Worm (Caenorhabditis elegans) whole organism, L1 larva: Measurements from ENCODE around the gene B0432.11.
A peak's percentile ranks its signal among the peaks of the same experiment; 100 is the strongest.

ENCODE experiments used
- C04F5.9 ChIP-seq: sonication (generic microtip); optimal IDR thresholded peaks from 2 replicates; lab custom pipeline; 2016; ENCODE audit warnings: missing genetic modification characterization, missing compliant biosample characterization
- F16B12.6 ChIP-seq: fragments of 150-350 bp; optimal IDR thresholded peaks from 2 replicates; lab custom pipeline; 2014; ENCODE audit warnings: missing biosample characterization, missing genetic modification characterization
- ama-1 ChIP-seq: fragments of 150-350 bp; optimal IDR thresholded peaks from 2 replicates; lab custom pipeline; 2014
- ceh-8 ChIP-seq: fragments of 200-800 bp; sonication (Bioruptor generic); optimal IDR thresholded peaks from 2 replicates; lab custom pipeline; 2018; ENCODE audit warnings: mild to moderate bottlenecking, missing genetic modification characterization, moderate library complexity, missing compliant biosample characterization
- ceh-88 ChIP-seq: fragments of 200-800 bp; sonication (Bioruptor generic); IDR thresholded peaks from 2 replicates; pipeline ENCODE4 v1.3.6; 2022; ENCODE audit warnings: missing genetic modification characterization, missing compliant biosample characterization
- ceh-90 ChIP-seq: sonication (generic microtip); optimal IDR thresholded peaks from 2 replicates; lab custom pipeline; 2016; ENCODE audit warnings: missing genetic modification characterization, missing compliant biosample characterization
- dpl-1 ChIP-seq, 3 experiments: fragments of 150-350 bp in 2 of 3; sonication (generic microtip) in 1 of 3; optimal IDR thresholded peaks; 2 replicates each; lab custom pipeline; 2014 to 2017; ENCODE audit warnings: missing biosample characterization in 3 of 3, missing genetic modification characterization in 3 of 3, missing genetic modification reagents in 3 of 3
- efl-1 ChIP-seq, 4 experiments: fragments of 150-350 bp; optimal IDR thresholded peaks in 3 of 4; peaks in 1 of 4; 1 replicate in 1 of 4; 2 replicates in 3 of 4; lab custom pipeline; 2014; ENCODE audit warnings: missing biosample characterization in 2 of 4, missing genetic modification characterization in 2 of 4, missing genetic modification reagents in 2 of 4
- egl-27 ChIP-seq, 2 experiments: fragments of 150-350 bp in 1 of 2; sonication (generic microtip); optimal IDR thresholded peaks; 3 replicates each; lab custom pipeline; 2017 to 2018; ENCODE audit warnings: missing biosample characterization in 2 of 2, missing genetic modification characterization in 2 of 2, missing genetic modification reagents in 2 of 2
- elt-2 ChIP-seq: sonication (generic microtip); optimal IDR thresholded peaks from 2 replicates; lab custom pipeline; 2016; ENCODE audit warnings: missing genetic modification characterization, mild to moderate bottlenecking, inconsistent platforms, missing compliant biosample characterization, missing genetic modification reagents
- elt-3 ChIP-seq, 6 experiments: fragments of 150-350 bp in 1 of 6; sonication (generic microtip); optimal IDR thresholded peaks; 2 replicates each; lab custom pipeline; 2017 to 2018; ENCODE audit warnings: missing biosample characterization in 6 of 6, missing genetic modification characterization in 6 of 6, inconsistent platforms in 1 of 6
- fkh-10 ChIP-seq: sonication (generic microtip); optimal IDR thresholded peaks from 2 replicates; lab custom pipeline; 2017; ENCODE audit warnings: missing biosample characterization, missing genetic modification reagents, missing genetic modification characterization
- fkh-4 ChIP-seq: sonication (generic microtip); optimal IDR thresholded peaks from 2 replicates; lab custom pipeline; 2016; ENCODE audit warnings: missing compliant biosample characterization, missing genetic modification characterization, borderline replicate concordance
- fkh-8 ChIP-seq: sonication (generic microtip); optimal IDR thresholded peaks from 2 replicates; lab custom pipeline; 2016; ENCODE audit warnings: mild to moderate bottlenecking, missing genetic modification characterization, missing compliant biosample characterization
- fos-1 ChIP-seq: fragments of 150-350 bp; optimal IDR thresholded peaks from 2 replicates; lab custom pipeline; 2014; ENCODE audit warnings: missing biosample characterization, missing genetic modification characterization
- grh-1 ChIP-seq: fragments of 200-800 bp; sonication (Bioruptor generic); IDR thresholded peaks from 2 replicates; pipeline ENCODE4 v1.3.6; 2022; ENCODE audit warnings: missing genetic modification reagents, missing genetic modification characterization, missing compliant biosample characterization
- hpl-2 ChIP-seq: fragments of 150-350 bp; optimal IDR thresholded peaks from 2 replicates; lab custom pipeline; 2014; ENCODE audit warnings: missing biosample characterization, missing genetic modification reagents, missing genetic modification characterization
- isw-1 ChIP-seq: fragments of 200-800 bp; sonication (Bioruptor generic); IDR thresholded peaks from 2 replicates; pipeline ENCODE4 v1.3.6; 2022; ENCODE audit warnings: missing genetic modification characterization, missing compliant biosample characterization
- jun-1 ChIP-seq: fragments of 150-350 bp; optimal IDR thresholded peaks from 2 replicates; lab custom pipeline; 2014; ENCODE audit warnings: missing biosample characterization, missing genetic modification reagents, missing genetic modification characterization
- lin-14 ChIP-seq: fragments of 200-800 bp; sonication (Bioruptor generic); optimal IDR thresholded peaks from 2 replicates; lab custom pipeline; 2018; ENCODE audit warnings: mild to moderate bottlenecking, missing genetic modification characterization, moderate library complexity, missing compliant biosample characterization
- lir-3 ChIP-seq: sonication (generic microtip); optimal IDR thresholded peaks from 2 replicates; lab custom pipeline; 2016; ENCODE audit warnings: mild to moderate bottlenecking, missing genetic modification characterization, moderate library complexity, missing compliant biosample characterization; ENCODE audit not compliant: poor library complexity
- mep-1 ChIP-seq: fragments of 150-350 bp; optimal IDR thresholded peaks from 2 replicates; lab custom pipeline; 2014; ENCODE audit warnings: missing biosample characterization, missing genetic modification characterization
- nhr-12 ChIP-seq: sonication (generic microtip); optimal IDR thresholded peaks from 2 replicates; lab custom pipeline; 2017; ENCODE audit warnings: missing biosample characterization, missing genetic modification characterization
- nhr-20 ChIP-seq: sonication (generic microtip); optimal IDR thresholded peaks from 2 replicates; lab custom pipeline; 2016; ENCODE audit warnings: mild to moderate bottlenecking, missing genetic modification characterization, missing compliant biosample characterization
- nhr-237 ChIP-seq: fragments of 150-350 bp; optimal IDR thresholded peaks from 2 replicates; lab custom pipeline; 2014; ENCODE audit warnings: missing biosample characterization, missing genetic modification characterization
- nhr-71 ChIP-seq: sonication (generic microtip); optimal IDR thresholded peaks from 2 replicates; lab custom pipeline; 2016; ENCODE audit warnings: mild to moderate bottlenecking, missing genetic modification characterization, moderate library complexity, missing compliant biosample characterization
- nhr-76 ChIP-seq: sonication (generic microtip); optimal IDR thresholded peaks from 2 replicates; lab custom pipeline; 2017; ENCODE audit warnings: missing biosample characterization, missing genetic modification characterization
- nhr-77 ChIP-seq: fragments of 150-350 bp; optimal IDR thresholded peaks from 2 replicates; lab custom pipeline; 2014; ENCODE audit warnings: missing biosample characterization, missing genetic modification characterization
- pax-3 ChIP-seq: fragments of 200-800 bp; sonication (Bioruptor generic); optimal IDR thresholded peaks from 2 replicates; lab custom pipeline; 2018; ENCODE audit warnings: mild to moderate bottlenecking, missing genetic modification characterization, moderate library complexity, missing compliant biosample characterization
- rnt-1 ChIP-seq: sonication (generic microtip); optimal IDR thresholded peaks from 2 replicates; lab custom pipeline; 2016; ENCODE audit warnings: mild to moderate bottlenecking, missing genetic modification characterization, moderate library complexity, missing compliant biosample characterization
- skn-1 ChIP-seq: fragments of 150-350 bp; optimal IDR thresholded peaks from 2 replicates; lab custom pipeline; 2014; ENCODE audit warnings: missing biosample characterization, missing genetic modification characterization
- sox-4 ChIP-seq: sonication (generic microtip); optimal IDR thresholded peaks from 2 replicates; lab custom pipeline; 2016; ENCODE audit warnings: missing genetic modification characterization, missing compliant biosample characterization
- swsn-7 ChIP-seq: sonication (generic microtip); optimal IDR thresholded peaks from 2 replicates; lab custom pipeline; 2016; ENCODE audit warnings: missing genetic modification characterization, missing compliant biosample characterization
- tbx-2 ChIP-seq: sonication (generic microtip); optimal IDR thresholded peaks from 2 replicates; lab custom pipeline; 2016; ENCODE audit warnings: missing genetic modification characterization, missing compliant biosample characterization
- tlp-1 ChIP-seq: fragments of 150-350 bp; optimal IDR thresholded peaks from 2 replicates; lab custom pipeline; 2014; ENCODE audit warnings: missing biosample characterization, missing genetic modification characterization
- unc-130 ChIP-seq: fragments of 150-350 bp; optimal IDR thresholded peaks from 2 replicates; lab custom pipeline; 2017; ENCODE audit warnings: missing biosample characterization, missing genetic modification characterization, inconsistent platforms
- unc-86 ChIP-seq: sonication (generic microtip); optimal IDR thresholded peaks from 2 replicates; lab custom pipeline; 2016; ENCODE audit warnings: missing genetic modification characterization, missing compliant biosample characterization
- xbp-1 ChIP-seq: sonication (generic microtip); optimal IDR thresholded peaks from 2 replicates; lab custom pipeline; 2016; ENCODE audit warnings: missing genetic modification characterization, missing compliant biosample characterization
- ztf-4 ChIP-seq: fragments of 150-350 bp; optimal IDR thresholded peaks from 2 replicates; lab custom pipeline; 2014; ENCODE audit warnings: missing biosample characterization, missing genetic modification characterization

B0432.11 gene

ce11 chrII:323048-323776 is 28.7 kb upstream of the B0432.11 start, which contains the start of gene K01A2.10 (continued):
- TF ChIP-seq grh-1 (no peak), isw-1 (GFP tag; lab: Robert Waterston, UW) (no peak), hpl-2 (no peak), lir-3 (tag; lab: Kevin White, UChicago) (no peak), tbx-2 (tag; lab: Kevin White, UChicago) (no peak), fkh-8 (tag; lab: Kevin White, UChicago) (peak; percentile 51), fos-1 (peak; percentile 47), nhr-71 (tag; lab: Kevin White, UChicago) (peak; percentile 69), nhr-77 (tag; lab: Kevin White, UChicago) (no peak), rnt-1 (tag; lab: Kevin White, UChicago) (peak; percentile 65), unc-86 (tag; lab: Kevin White, UChicago) (no peak), ceh-90 (tag; lab: Kevin White, UChicago) (no peak), nhr-76 (no peak), tlp-1 (tag; lab: Kevin White, UChicago) (no peak), pax-3 (tag; lab: Kevin White, UChicago) (no peak), C04F5.9 (tag; lab: Kevin White, UChicago) (no peak), elt-2 (tag; lab: Kevin White, UChicago) (no peak), mep-1 (peak; percentile 80), efl-1 (optimal IDR thresholded peaks at IDR 0.05; lab: Kevin White, UChicago) (peak; percentile 37 to 49), efl-1 (GFP tag; optimal IDR thresholded peaks at IDR 0.05 in 1 of 2; lab: Kevin White, UChicago) (peak; percentile 38 to 93), egl-27 (tag; optimal IDR thresholded peaks at IDR 0.05; lab: Kevin White, UChicago) (no peak), ceh-8 (GFP tag; lab: Kevin White, UChicago) (no peak), nhr-12 (no peak), xbp-1 (tag; lab: Kevin White, UChicago) (peak; percentile 18), fkh-4 (tag; lab: Kevin White, UChicago) (no peak), jun-1 (tag; lab: Kevin White, UChicago) (no peak), ceh-88 (no peak), skn-1 (tag; lab: Kevin White, UChicago) (peak; percentile 56), unc-130 (tag; lab: Kevin White, UChicago) (peak; percentile 43), dpl-1 (GFP tag; optimal IDR thresholded peaks at IDR 0.05; lab: Kevin White, UChicago) (peak; percentile 5 to 60 (median 55)), elt-3 (tag; optimal IDR thresholded peaks at IDR 0.05; lab: Kevin White, UChicago) (peak in 1 of 6 experiments; percentile 65), ztf-4 (tag; lab: Kevin White, UChicago) (no peak), swsn-7 (tag; lab: Kevin White, UChicago) (peak; percentile 37)

- TF ChIP-seq efl-1 (optimal IDR thresholded peaks at IDR 0.05; lab: Kevin White, UChicago) (no peak), efl-1 (GFP tag; optimal IDR thresholded peaks at IDR 0.05 in 1 of 2; lab: Kevin White, UChicago) (peak in 1 of 2 experiments; percentile 80), grh-1 (no peak), fos-1 (no peak), ama-1 (lab: Kevin White, UChicago) (peak; percentile 85), fkh-4 (tag; lab: Kevin White, UChicago) (no peak), sox-4 (tag; lab: Kevin White, UChicago) (no peak), lin-14 (GFP tag; lab: Kevin White, UChicago) (no peak), egl-27 (tag; optimal IDR thresholded peaks at IDR 0.05; lab: Kevin White, UChicago) (no peak), nhr-71 (tag; lab: Kevin White, UChicago) (no peak), nhr-237 (tag; lab: Kevin White, UChicago) (no peak), fkh-10 (no peak)
Observed at ce11 chrII:321183-321582, 26.7 kb upstream of the B0432.11 start.

- no peak for TF ChIP-seq efl-1 (optimal IDR thresholded peaks at IDR 0.05; lab: Kevin White, UChicago)
- peak in 1 of 2 experiments; percentile 57 for TF ChIP-seq efl-1 (GFP tag; optimal IDR thresholded peaks at IDR 0.05 in 1 of 2; lab: Kevin White, UChicago)
- no peak for TF ChIP-seq F16B12.6
- no peak for TF ChIP-seq nhr-20 (tag; lab: Kevin White, UChicago)
Observed at ce11 chrII:320783-321182, 26.3 kb upstream of the B0432.11 start.
